Fruit fly (Drosophila melanogaster) whole organism, embryonic: Measurements from ENCODE around the gene CAH9.

ENCODE experiments used
- Asciz ChIP-seq: fragments of 200-800 bp; sonication (Bioruptor generic); optimal IDR thresholded peaks from 2 replicates; lab custom pipeline; 2017; ENCODE audit warnings: missing biosample characterization, mild to moderate bottlenecking, missing genetic modification characterization, missing genetic modification reagents
- Blimp-1 ChIP-seq: fragments of 200-800 bp; sonication (Bioruptor generic); optimal IDR thresholded peaks from 3 replicates; lab custom pipeline; 2018; ENCODE audit warnings: missing biosample characterization, missing genetic modification characterization, mild to moderate bottlenecking, moderate library complexity, missing genetic modification reagents
- CG10209 ChIP-seq: fragments of 200-800 bp; sonication (Bioruptor generic); optimal IDR thresholded peaks from 3 replicates; lab custom pipeline; 2017; ENCODE audit warnings: missing biosample characterization, mild to moderate bottlenecking, missing genetic modification characterization, missing genetic modification reagents
- CG10431 ChIP-seq: fragments of 200-800 bp; sonication (Bioruptor generic); optimal IDR thresholded peaks from 3 replicates; lab custom pipeline; 2018; ENCODE audit warnings: missing biosample characterization, mild to moderate bottlenecking, missing genetic modification characterization
- CG11247 ChIP-seq: fragments of 200-800 bp; sonication (Bioruptor generic); IDR thresholded peaks from 2 replicates; pipeline ENCODE4 v1.3.6; 2022; ENCODE audit warnings: missing biosample characterization, missing genetic modification characterization
- CG11695 ChIP-seq: fragments of 200-800 bp; sonication (Bioruptor generic); IDR thresholded peaks from 3 replicates; pipeline ENCODE4 v1.3.6; 2022; ENCODE audit warnings: missing biosample characterization, missing genetic modification characterization
- CG11696 ChIP-seq: fragments of 200-800 bp; sonication (Bioruptor generic); IDR thresholded peaks from 2 replicates; pipeline ENCODE4 v1.3.6; 2022; ENCODE audit warnings: missing biosample characterization, missing genetic modification characterization
- CG13424 ChIP-seq: fragments of 200-800 bp; sonication (Bioruptor generic); optimal IDR thresholded peaks from 2 replicates; lab custom pipeline; 2019; ENCODE audit warnings: missing biosample characterization, mild to moderate bottlenecking, missing genetic modification characterization, moderate library complexity
- CG14710 ChIP-seq: fragments of 200-800 bp; sonication (Bioruptor generic); optimal IDR thresholded peaks from 3 replicates; lab custom pipeline; 2019; ENCODE audit warnings: missing biosample characterization, mild to moderate bottlenecking, missing genetic modification characterization, moderate library complexity
- CG15696 ChIP-seq: fragments of 200-800 bp; sonication (Bioruptor generic); optimal IDR thresholded peaks from 2 replicates; lab custom pipeline; 2019; ENCODE audit warnings: missing biosample characterization, mild to moderate bottlenecking, missing genetic modification characterization, moderate library complexity
- CG17359 ChIP-seq: fragments of 200-800 bp; sonication (Bioruptor generic); optimal IDR thresholded peaks from 3 replicates; lab custom pipeline; 2018; ENCODE audit warnings: missing biosample characterization, mild to moderate bottlenecking, missing genetic modification characterization, moderate library complexity
- CG1792 ChIP-seq: fragments of 200-800 bp; sonication (Bioruptor generic); optimal IDR thresholded peaks from 2 replicates; lab custom pipeline; 2016; ENCODE audit warnings: missing biosample characterization, missing genetic modification characterization
- CG18476 ChIP-seq: fragments of 200-800 bp; sonication (Bioruptor generic); optimal IDR thresholded peaks from 2 replicates; lab custom pipeline; 2016; ENCODE audit warnings: missing biosample characterization, mild to moderate bottlenecking, missing genetic modification characterization
- CG18619 ChIP-seq: fragments of 200-800 bp; sonication (Bioruptor generic); optimal IDR thresholded peaks from 3 replicates; lab custom pipeline; 2017; ENCODE audit warnings: missing biosample characterization, mild to moderate bottlenecking, missing genetic modification characterization
- CG2712 ChIP-seq: fragments of 200-800 bp; optimal IDR thresholded peaks from 3 replicates; lab custom pipeline; 2019; ENCODE audit warnings: missing biosample characterization, mild to moderate bottlenecking, missing genetic modification characterization, moderate library complexity
- CG2889 ChIP-seq: fragments of 200-800 bp; sonication (Bioruptor generic); IDR thresholded peaks from 3 replicates; pipeline ENCODE4 v1.3.6; 2022; ENCODE audit warnings: missing biosample characterization, missing genetic modification characterization
- CG32532 ChIP-seq: fragments of 200-800 bp; sonication (Bioruptor generic); IDR thresholded peaks from 2 replicates; pipeline ENCODE4 v1.3.6; 2022; ENCODE audit warnings: missing biosample characterization, missing genetic modification characterization
- CG4730 ChIP-seq: fragments of 200-800 bp; sonication (Bioruptor generic); IDR thresholded peaks from 2 replicates; pipeline ENCODE4 v1.3.6; 2022; ENCODE audit warnings: missing biosample characterization, missing genetic modification characterization
- CG8944 ChIP-seq: fragments of 200-800 bp; sonication (Bioruptor generic); optimal IDR thresholded peaks from 3 replicates; lab custom pipeline; 2016; ENCODE audit warnings: missing biosample characterization, missing genetic modification characterization
- CG9215 ChIP-seq: fragments of 200-800 bp; sonication (Bioruptor generic); IDR thresholded peaks from 2 replicates; pipeline ENCODE4 v1.3.6; 2022; ENCODE audit warnings: missing biosample characterization, missing genetic modification characterization
- CG9437 ChIP-seq: fragments of 200-800 bp; sonication (Bioruptor generic); optimal IDR thresholded peaks from 2 replicates; lab custom pipeline; 2018; ENCODE audit warnings: missing biosample characterization, mild to moderate bottlenecking, missing genetic modification characterization
- CG9609 ChIP-seq: fragments of 200-800 bp; sonication (Bioruptor generic); optimal IDR thresholded peaks from 3 replicates; lab custom pipeline; 2016; ENCODE audit warnings: missing biosample characterization, missing genetic modification characterization
- CG9817 ChIP-seq: fragments of 200-800 bp; sonication (Bioruptor generic); optimal IDR thresholded peaks from 2 replicates; lab custom pipeline; 2018; ENCODE audit warnings: missing biosample characterization, mild to moderate bottlenecking, missing genetic modification characterization, moderate library complexity
- CHES-1-like ChIP-seq: fragments of 200-800 bp; sonication (Bioruptor generic); optimal IDR thresholded peaks from 2 replicates; lab custom pipeline; 2016; ENCODE audit warnings: missing biosample characterization, missing genetic modification characterization
- Camta ChIP-seq: fragments of 200-800 bp; sonication (Bioruptor generic); optimal IDR thresholded peaks from 2 replicates; lab custom pipeline; 2016; ENCODE audit warnings: missing biosample characterization, missing genetic modification characterization
- CrebB ChIP-seq: fragments of 200-800 bp; sonication (Bioruptor generic); optimal IDR thresholded peaks from 3 replicates; lab custom pipeline; 2018; ENCODE audit warnings: missing biosample characterization, mild to moderate bottlenecking, missing genetic modification characterization
- D19A ChIP-seq: fragments of 200-800 bp; optimal IDR thresholded peaks from 3 replicates; lab custom pipeline; 2019; ENCODE audit warnings: missing biosample characterization, mild to moderate bottlenecking, missing genetic modification characterization, moderate library complexity
- Dip2 ChIP-seq: fragments of 200-800 bp; sonication (Bioruptor generic); IDR thresholded peaks from 2 replicates; pipeline ENCODE4 v1.3.6; 2022; ENCODE audit warnings: missing biosample characterization, missing genetic modification characterization
- Doc2 ChIP-seq: fragments of 200-800 bp; sonication (Bioruptor generic); IDR thresholded peaks from 2 replicates; pipeline ENCODE4 v1.3.6; 2022; ENCODE audit warnings: missing biosample characterization, missing genetic modification characterization
- H15 ChIP-seq: fragments of 200-800 bp; sonication (Bioruptor generic); IDR thresholded peaks from 3 replicates; pipeline ENCODE4 v1.3.6; 2022; ENCODE audit warnings: missing biosample characterization, missing genetic modification characterization
- HLH54F ChIP-seq: fragments of 200-800 bp; sonication (Bioruptor generic); optimal IDR thresholded peaks from 3 replicates; lab custom pipeline; 2016; ENCODE audit warnings: missing biosample characterization, missing genetic modification characterization
- Hr51 ChIP-seq, 2 experiments: fragments of 200-800 bp; sonication (Bioruptor generic); optimal IDR thresholded peaks; 2 replicates in 1 of 2; 3 replicates in 1 of 2; lab custom pipeline; 2016 to 2018; ENCODE audit warnings: missing biosample characterization in 2 of 2, missing genetic modification characterization in 2 of 2, mild to moderate bottlenecking in 1 of 2, moderate library complexity in 1 of 2
- Kr ChIP-seq: fragments of 200-800 bp; sonication (Bioruptor generic); optimal IDR thresholded peaks from 2 replicates; lab custom pipeline; 2017; ENCODE audit warnings: missing biosample characterization, mild to moderate bottlenecking, missing genetic modification characterization
- Xrp1 ChIP-seq: fragments of 200-800 bp; sonication (Bioruptor generic); IDR thresholded peaks from 2 replicates; pipeline ENCODE4 v1.3.6; 2022; ENCODE audit warnings: missing biosample characterization, missing genetic modification characterization
- bab2 ChIP-seq: fragments of 200-800 bp; sonication (Bioruptor generic); optimal IDR thresholded peaks from 2 replicates; lab custom pipeline; 2016; ENCODE audit warnings: missing biosample characterization, missing genetic modification characterization
- corto ChIP-seq: fragments of 200-800 bp; sonication (Bioruptor generic); optimal IDR thresholded peaks from 2 replicates; lab custom pipeline; 2016; ENCODE audit warnings: missing biosample characterization, mild to moderate bottlenecking, missing genetic modification characterization, moderate library complexity
- crc ChIP-seq: fragments of 200-800 bp; sonication (Bioruptor generic); optimal IDR thresholded peaks from 2 replicates; lab custom pipeline; 2016; ENCODE audit warnings: missing biosample characterization, missing genetic modification characterization
- croc ChIP-seq: fragments of 200-800 bp; sonication (Bioruptor generic); conservative IDR thresholded peaks from 3 replicates; pipeline ENCODE4 v1.3.6; 2022; ENCODE audit warnings: missing biosample characterization, missing genetic modification characterization
- dpn ChIP-seq, 2 experiments: fragments of 200-800 bp; sonication (Bioruptor generic); optimal IDR thresholded peaks; 3 replicates each; lab custom pipeline; 2016; ENCODE audit warnings: missing biosample characterization in 2 of 2, missing genetic modification characterization in 2 of 2
- gcm2 ChIP-seq: fragments of 200-800 bp; sonication (Bioruptor generic); optimal IDR thresholded peaks from 2 replicates; lab custom pipeline; 2016; ENCODE audit warnings: missing biosample characterization, missing genetic modification characterization
- grau ChIP-seq: fragments of 200-800 bp; optimal IDR thresholded peaks from 3 replicates; lab custom pipeline; 2019; ENCODE audit warnings: missing biosample characterization, mild to moderate bottlenecking, missing genetic modification characterization, moderate library complexity
- gsb-n ChIP-seq: fragments of 200-800 bp; sonication (Bioruptor generic); optimal IDR thresholded peaks from 3 replicates; lab custom pipeline; 2018; ENCODE audit warnings: missing biosample characterization, mild to moderate bottlenecking, missing genetic modification characterization
- kah ChIP-seq: fragments of 200-800 bp; sonication (Bioruptor generic); optimal IDR thresholded peaks from 2 replicates; lab custom pipeline; 2018; ENCODE audit warnings: missing biosample characterization, mild to moderate bottlenecking, missing genetic modification characterization
- luna ChIP-seq: fragments of 200-800 bp; sonication (Bioruptor generic); optimal IDR thresholded peaks from 2 replicates; lab custom pipeline; 2016; ENCODE audit warnings: missing biosample characterization, missing genetic modification characterization
- mam ChIP-seq: fragments of 200-800 bp; sonication (Bioruptor generic); optimal IDR thresholded peaks from 3 replicates; lab custom pipeline; 2016; ENCODE audit warnings: missing biosample characterization, missing genetic modification characterization
- nau ChIP-seq: fragments of 200-800 bp; sonication (Bioruptor generic); optimal IDR thresholded peaks from 3 replicates; lab custom pipeline; 2017; ENCODE audit warnings: missing biosample characterization, mild to moderate bottlenecking, missing genetic modification characterization, missing genetic modification reagents
- pnt ChIP-seq: fragments of 200-800 bp; sonication (Bioruptor generic); optimal IDR thresholded peaks from 3 replicates; lab custom pipeline; 2016; ENCODE audit warnings: missing biosample characterization, missing genetic modification characterization
- sug ChIP-seq: fragments of 200-800 bp; optimal IDR thresholded peaks from 2 replicates; lab custom pipeline; 2019; ENCODE audit warnings: missing biosample characterization, mild to moderate bottlenecking, missing genetic modification characterization, moderate library complexity

The CAH9 gene

dm6 chr3R:27152129-27152968 lies 46.4 kb upstream of the CAH9 start (continued):
- peak; percentile 43 for TF ChIP-seq CG9437
- TF ChIP-seq CG15696, result peak; percentile 3
- peak; percentile 62 for TF ChIP-seq CG13424
- TF ChIP-seq CG32532 (GFP tag; lab: Robert Waterston, UW), result peak; percentile 50
- TF ChIP-seq CG1792, result no peak
- TF ChIP-seq H15 (GFP tag; lab: Robert Waterston, UW), result no peak
- no peak for TF ChIP-seq Camta (GFP tag; lab: Kevin White, UChicago)
- TF ChIP-seq CHES-1-like (GFP tag; lab: Kevin White, UChicago), result peak; percentile 23
- peak; percentile 73 for TF ChIP-seq Blimp-1 (GFP tag; lab: Kevin White, UChicago)
- TF ChIP-seq Doc2 (GFP tag; lab: Robert Waterston, UW), result no peak
- peak; percentile 21 for TF ChIP-seq D19A (tag; lab: Kevin White, UChicago)
- TF ChIP-seq Dip2 (GFP tag; lab: Robert Waterston, UW), result no peak
- peak in 1 of 2 experiments; percentile 29 for TF ChIP-seq dpn (GFP tag; optimal IDR thresholded peaks at IDR 0.05; lab: Kevin White, UChicago)
- TF ChIP-seq CG11247 (GFP tag; lab: Robert Waterston, UW), result no peak
- peak; percentile 22 for TF ChIP-seq CG10431 (GFP tag; lab: Kevin White, UChicago)
- TF ChIP-seq CG11695, result peak; percentile 54; the same call in 2 of the 3 replicates
- TF ChIP-seq CG9817 (tag; lab: Kevin White, UChicago), result peak; percentile 63
- TF ChIP-seq nau (GFP tag; lab: Kevin White, UChicago), result peak; percentile 64
- TF ChIP-seq CrebB (tag; lab: Kevin White, UChicago), result no peak
- TF ChIP-seq CG10209 (GFP tag; lab: Kevin White, UChicago), result peak; percentile 51
- no peak for TF ChIP-seq Kr
- TF ChIP-seq CG17359, result peak; percentile 59
- peak; percentile 55 for TF ChIP-seq CG18619 (GFP tag; lab: Kevin White, UChicago)
- TF ChIP-seq luna (GFP tag; lab: Kevin White, UChicago), result no peak
- peak; percentile 25; the same call in 1 of the 2 replicates for TF ChIP-seq Xrp1
- 0 out of 3 replicates have a peak, but pooled peaks have one; percentile 17 for TF ChIP-seq croc
- no peak for TF ChIP-seq gcm2 (GFP tag; lab: Kevin White, UChicago)
- TF ChIP-seq CG8944 (GFP tag; lab: Kevin White, UChicago), result no peak
- peak; percentile 56 for TF ChIP-seq CG2712 (tag; lab: Kevin White, UChicago)
- TF ChIP-seq HLH54F, result peak; percentile 30
- peak; percentile 15 for TF ChIP-seq CG9609 (GFP tag; lab: Kevin White, UChicago)
- TF ChIP-seq CG14710 (tag; lab: Kevin White, UChicago), result peak; percentile 19
- TF ChIP-seq grau (tag; lab: Kevin White, UChicago), result peak; percentile 65
- TF ChIP-seq crc (GFP tag; lab: Kevin White, UChicago), result no peak
- TF ChIP-seq CG4730 (GFP tag; lab: Robert Waterston, UW), result no peak; the same call in 1 of the 2 replicates
- TF ChIP-seq CG2889 (GFP tag; lab: Robert Waterston, UW), result 0 out of 3 replicates have a peak, but pooled peaks have one; percentile 11
- no peak for TF ChIP-seq pnt
- peak; percentile 6 for TF ChIP-seq gsb-n
- TF ChIP-seq CG18476 (GFP tag; lab: Kevin White, UChicago), result no peak
- TF ChIP-seq mam, result peak; percentile 20
- TF ChIP-seq CG9215 (GFP tag; lab: Robert Waterston, UW), result peak; percentile 56
- TF ChIP-seq kah (GFP tag; lab: Kevin White, UChicago), result peak; percentile 45
- no peak for TF ChIP-seq sug (tag; lab: Kevin White, UChicago)
- TF ChIP-seq bab2 (GFP tag; lab: Kevin White, UChicago), result peak; percentile 57
- no peak for TF ChIP-seq CG11696
- no peak for TF ChIP-seq corto (GFP tag; lab: Kevin White, UChicago)
- peak in 1 of 2 experiments; percentile 66 for TF ChIP-seq Hr51 (GFP tag; optimal IDR thresholded peaks at IDR 0.05; lab: Kevin White, UChicago)
- TF ChIP-seq Asciz (GFP tag; lab: Kevin White, UChicago), result peak; percentile 33
